Worm (Caenorhabditis elegans) whole organism, early embryonic: ENCODE results near the gene sdhb-1.

Source experiments
- F13C5.2 ChIP-seq: sonication (generic microtip); optimal IDR thresholded peaks from 2 replicates; lab custom pipeline; 2017; ENCODE audit warnings: mild to moderate bottlenecking, missing genetic modification characterization, inconsistent platforms, missing compliant biosample characterization
- aly-1 ChIP-seq: sonication (generic microtip); optimal IDR thresholded peaks from 2 replicates; lab custom pipeline; 2016; ENCODE audit warnings: missing genetic modification characterization, missing compliant biosample characterization
- ama-1 ChIP-seq: fragments of 150-350 bp; optimal IDR thresholded peaks from 2 replicates; lab custom pipeline; 2014
- flt-1 ChIP-seq: fragments of 200-800 bp; sonication (Bioruptor generic); IDR thresholded peaks from 2 replicates; pipeline ENCODE4 v1.3.6; 2022; ENCODE audit warnings: missing genetic modification characterization, missing compliant biosample characterization
- hmbx-1 ChIP-seq: sonication (generic microtip); optimal IDR thresholded peaks from 2 replicates; lab custom pipeline; 2016; ENCODE audit warnings: mild to moderate bottlenecking, missing genetic modification characterization, missing compliant biosample characterization
- sea-1 ChIP-seq: fragments of 200-800 bp; sonication (Bioruptor generic); conservative IDR thresholded peaks from 2 replicates; pipeline ENCODE4 v1.3.6; 2022; ENCODE audit warnings: missing genetic modification characterization, missing compliant biosample characterization
- tbx-11 ChIP-seq: fragments of 200-800 bp; sonication (Bioruptor generic); IDR thresholded peaks from 2 replicates; pipeline ENCODE4 v1.3.6; 2022; ENCODE audit warnings: missing genetic modification characterization, missing compliant biosample characterization
- tbx-37 ChIP-seq: fragments of 200-800 bp; sonication (Bioruptor generic); conservative IDR thresholded peaks from 2 replicates; pipeline ENCODE4 v1.3.6; 2022; ENCODE audit warnings: missing genetic modification reagents, missing genetic modification characterization, missing compliant biosample characterization
- tra-4 ChIP-seq: sonication (generic microtip); optimal IDR thresholded peaks from 2 replicates; lab custom pipeline; 2017; ENCODE audit warnings: missing genetic modification characterization, missing compliant biosample characterization

ce11 chrII:9333714-9334113 is 18.8 kb downstream of the sdhb-1 start, which contains the start of gene scp-1:
- no peak for TF ChIP-seq tbx-11 (GFP tag; lab: Robert Waterston, UW)
- TF ChIP-seq tra-4 (tag; lab: Kevin White, UChicago), result no peak
- TF ChIP-seq ama-1 (lab: Kevin White, UChicago), result no peak
- no peak for TF ChIP-seq hmbx-1 (tag; lab: Kevin White, UChicago)
- TF ChIP-seq flt-1 (GFP tag; lab: Robert Waterston, UW), result no peak
- TF ChIP-seq F13C5.2 (tag; lab: Kevin White, UChicago), result no peak
- no peak for TF ChIP-seq aly-1
- no peak for TF ChIP-seq sea-1
- no peak for TF ChIP-seq tbx-37 (GFP tag; lab: Robert Waterston, UW)
